Worm (Caenorhabditis elegans): Measurements from ENCODE around the gene B0250.5.

ce11 chrV:20536208-20536607 lies 42.5 kb downstream of the B0250.5 start, which contains the start of gene Y38H6C.15:
- TF ChIP-seq elt-3 (tag; optimal IDR thresholded peaks at IDR 0.05) (no peak), unc-62 (GFP tag; optimal IDR thresholded peaks at IDR 0.05) (no peak), elt-1 (tag; optimal IDR thresholded peaks at IDR 0.05; ENCODE audit: borderline replicate concordance, insufficient read depth) (no peak), nhr-28 (tag; optimal IDR thresholded peaks at IDR 0.05) (no peak), lsy-2 (tag; optimal IDR thresholded peaks at IDR 0.05) (no peak), tbx-8 (GFP tag; optimal IDR thresholded peaks at IDR 0.05) (no peak), hlh-1 (tag; optimal IDR thresholded peaks at IDR 0.05) (no peak), unc-39 (tag; optimal IDR thresholded peaks at IDR 0.05) (no peak), nhr-76 (tag; optimal IDR thresholded peaks at IDR 0.05) (no peak), unc-120 (tag; optimal IDR thresholded peaks at IDR 0.05; ENCODE audit: poor library complexity, severe bottlenecking) (no peak), ceh-43 (GFP tag; optimal IDR thresholded peaks at IDR 0.05) (no peak), snpc-4 (tag; optimal IDR thresholded peaks at IDR 0.05) (no peak)
